Fruit fly (Drosophila melanogaster): ENCODE measurements around the gene CG15576.

CG15576 gene

DNA sequence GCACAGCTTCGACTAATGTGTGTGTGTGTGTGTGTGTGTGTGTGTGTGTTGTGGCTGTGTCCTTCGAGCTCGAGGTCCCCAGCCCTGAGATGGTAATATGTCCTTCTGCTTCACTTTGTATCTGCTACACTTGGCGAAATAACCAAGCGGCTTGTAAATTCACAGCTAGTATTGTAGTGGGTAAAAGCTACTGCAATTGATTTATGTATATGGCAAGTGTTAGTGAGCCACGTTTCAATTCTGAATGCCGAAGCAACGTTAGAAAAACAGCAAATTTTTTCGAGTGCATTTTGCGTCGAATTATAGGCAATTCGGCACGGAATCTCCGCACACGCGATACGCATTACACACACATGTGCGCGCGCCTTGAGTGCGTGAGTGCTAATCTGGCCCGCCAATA lies 10.1 kb upstream of the CG15576 start (continued):
- no peak for TF ChIP-seq fd64A (GFP tag; optimal IDR thresholded peaks at IDR 0.05)
- TF ChIP-seq Myb (GFP tag; optimal IDR thresholded peaks at IDR 0.05): peak; percentile 7
- TF ChIP-seq sens-2 (GFP tag; IDR thresholded peaks at IDR 0.05): no peak
- no peak for TF ChIP-seq gce (GFP tag; IDR thresholded peaks at IDR 0.05)
- TF ChIP-seq Hey (tag; optimal IDR thresholded peaks at IDR 0.05): peak; percentile 22
- peak; percentile 87 for TF ChIP-seq sens (GFP tag)
- peak; percentile 66 for TF ChIP-seq CG11504 (tag; optimal IDR thresholded peaks at IDR 0.05)
- no peak for TF ChIP-seq CG34224 (GFP tag; IDR thresholded peaks at IDR 0.05; ENCODE audit: partially characterized antibody)
- TF ChIP-seq tll (GFP tag; optimal IDR thresholded peaks at IDR 0.05): no peak
- no peak for TF ChIP-seq crc (GFP tag; optimal IDR thresholded peaks at IDR 0.05)
- TF ChIP-seq Nf-YA (GFP tag; IDR thresholded peaks at IDR 0.05): no peak
- TF ChIP-seq fd96Cb (tag; optimal IDR thresholded peaks at IDR 0.05): peak; percentile 45
- peak; percentile 12 for TF ChIP-seq CG5245 (GFP tag; optimal IDR thresholded peaks at IDR 0.05)
- TF ChIP-seq CG7987 (GFP tag; optimal IDR thresholded peaks at IDR 0.05): no peak
- TF ChIP-seq CG12071 (GFP tag; optimal IDR thresholded peaks at IDR 0.05): peak; percentile 43
- peak; percentile 10 for TF ChIP-seq CG14710 (tag; optimal IDR thresholded peaks at IDR 0.05)
- peak; percentile 21 for TF ChIP-seq CG12659 (GFP tag; optimal IDR thresholded peaks at IDR 0.05)
- no peak for TF ChIP-seq ato (GFP tag; IDR thresholded peaks at IDR 0.05; ENCODE audit: partially characterized antibody)
- TF ChIP-seq CG2120 (GFP tag; optimal IDR thresholded peaks at IDR 0.05): peak; percentile 73
- TF ChIP-seq en (GFP tag; optimal IDR thresholded peaks at IDR 0.05): no peak
- peak; percentile 45 for TF ChIP-seq ATbp (GFP tag; optimal IDR thresholded peaks at IDR 0.05)
- peak; percentile 57 for TF ChIP-seq abd-A (tag; optimal IDR thresholded peaks at IDR 0.05)
- no peak for TF ChIP-seq nom (GFP tag; optimal IDR thresholded peaks at IDR 0.05)
- TF ChIP-seq CG33557 (GFP tag; optimal IDR thresholded peaks at IDR 0.05): no peak
- peak in 1 of 2 experiments; percentile 47 for TF ChIP-seq chif (GFP tag; optimal IDR thresholded peaks at IDR 0.05)
- no peak for TF ChIP-seq Hr78 (GFP tag; optimal IDR thresholded peaks at IDR 0.05)
- TF ChIP-seq Dbx (GFP tag; IDR thresholded peaks at IDR 0.05): 0 out of 3 replicates have a peak, but pooled peaks have one; percentile 15
- no peak for TF ChIP-seq prd (optimal IDR thresholded peaks at IDR 0.05)
- peak; percentile 76 for TF ChIP-seq prd (GFP tag; IDR thresholded peaks at IDR 0.05)
- peak; percentile 26 for TF ChIP-seq CG12155 (GFP tag; optimal IDR thresholded peaks at IDR 0.05)
- TF ChIP-seq CkIIα-i1 (GFP tag; IDR thresholded peaks at IDR 0.05): no peak
- peak; percentile 57 for TF ChIP-seq sisA (GFP tag; IDR thresholded peaks at IDR 0.05)
- TF ChIP-seq dmrt99B (tag; optimal IDR thresholded peaks at IDR 0.05): peak; percentile 66
- TF ChIP-seq CG7372 (GFP tag; IDR thresholded peaks at IDR 0.05): peak; percentile 18; the same call in 1 of the 2 replicates
- TF ChIP-seq CG30403 (GFP tag; optimal IDR thresholded peaks at IDR 0.05): peak; percentile 44
- TF ChIP-seq Atf6 (GFP tag; IDR thresholded peaks at IDR 0.05): 0 out of 2 replicates have a peak, but pooled peaks have one; percentile 41
- TF ChIP-seq CG5953 (GFP tag; IDR thresholded peaks at IDR 0.05): no peak
- TF ChIP-seq CG6689 (GFP tag; IDR thresholded peaks at IDR 0.05): peak; percentile 62; the same call in 1 of the 2 replicates
- TF ChIP-seq CG30020 (tag; optimal IDR thresholded peaks at IDR 0.05): no peak
- TF ChIP-seq Meics (GFP tag; optimal IDR thresholded peaks at IDR 0.05): peak; percentile 65
- TF ChIP-seq Ptx1 (GFP tag; IDR thresholded peaks at IDR 0.05): peak; percentile 47; the same call in 1 of the 2 replicates
- TF ChIP-seq vnd (GFP tag; IDR thresholded peaks at IDR 0.05; ENCODE audit: partially characterized antibody): no peak
- TF ChIP-seq B-H1 (GFP tag; IDR thresholded peaks at IDR 0.05): no peak
- peak; percentile 51; the same call in 2 of the 3 replicates for TF ChIP-seq tgo (GFP tag; IDR thresholded peaks at IDR 0.05)
- TF ChIP-seq croc (GFP tag; conservative IDR thresholded peaks at IDR 0.05): no peak
- TF ChIP-seq Hmx (GFP tag; optimal IDR thresholded peaks at IDR 0.05): no peak
- no peak for TF ChIP-seq fd3F (GFP tag; optimal IDR thresholded peaks at IDR 0.05)
- no peak for TF ChIP-seq CG11398 (GFP tag; optimal IDR thresholded peaks at IDR 0.05)
- TF ChIP-seq CG17568 (GFP tag; optimal IDR thresholded peaks at IDR 0.05): no peak
- no peak for TF ChIP-seq Vsx1 (GFP tag; optimal IDR thresholded peaks at IDR 0.05)
